Fruit fly (Drosophila melanogaster): ENCODE results near the gene nom.
A peak's percentile ranks its signal among the peaks of the same experiment; 100 is the strongest.

The nom gene

dm6 chr3R:8722962-8723548 lies at the start of gene nom:
Gene nom (plus strand): TSS chr3R:8723174.
- TF ChIP-seq CG2889 (GFP tag; IDR thresholded peaks at IDR 0.05) = no peak
- no peak for TF ChIP-seq Hr51 (GFP tag; optimal IDR thresholded peaks at IDR 0.05)
- peak; percentile 10 for TF ChIP-seq BEAF-32 (GFP tag; optimal IDR thresholded peaks at IDR 0.05)
- TF ChIP-seq gfzf (GFP tag; optimal IDR thresholded peaks at IDR 0.05) = peak; percentile 17
- peak; percentile 31; the same call in 1 of the 2 replicates for TF ChIP-seq Rfx (GFP tag; IDR thresholded peaks at IDR 0.05)
- peak; percentile 89 for TF ChIP-seq E2f2 (GFP tag; IDR thresholded peaks at IDR 0.05)
- TF ChIP-seq CG18011 (GFP tag; optimal IDR thresholded peaks at IDR 0.05) = peak; percentile 29
- TF ChIP-seq Dp (GFP tag; optimal IDR thresholded peaks at IDR 0.05) = peak; percentile 84
- peak; percentile 48 for TF ChIP-seq pzg (GFP tag; optimal IDR thresholded peaks at IDR 0.05)
- TF ChIP-seq CG10267 (tag; optimal IDR thresholded peaks at IDR 0.05) = peak; percentile 89
- TF ChIP-seq Pdp1 (GFP tag; optimal IDR thresholded peaks at IDR 0.05) = peak in 1 of 2 experiments; percentile 49
- peak; percentile 41 for TF ChIP-seq MESR4 (GFP tag; optimal IDR thresholded peaks at IDR 0.05)
- TF ChIP-seq stwl (tag; optimal IDR thresholded peaks at IDR 0.05) = peak; percentile 49
- peak; percentile 23 for TF ChIP-seq Sin3A (optimal IDR thresholded peaks at IDR 0.05)
- TF ChIP-seq crp (GFP tag; optimal IDR thresholded peaks at IDR 0.05) = peak in 1 of 2 experiments; percentile 22
- no peak for TF ChIP-seq CG31388 (GFP tag; optimal IDR thresholded peaks at IDR 0.05)
- 0 out of 2 replicates have a peak, but pooled peaks have one; percentile 29 for TF ChIP-seq vvl (GFP tag; IDR thresholded peaks at IDR 0.05)
- TF ChIP-seq maf-S (GFP tag; optimal IDR thresholded peaks at IDR 0.05) = no peak
- no peak for TF ChIP-seq CG7987 (GFP tag; optimal IDR thresholded peaks at IDR 0.05)
- TF ChIP-seq CG4617 (GFP tag; optimal IDR thresholded peaks at IDR 0.05; ENCODE audit: borderline replicate concordance) = peak; percentile 40
- TF ChIP-seq Tbp (GFP tag; optimal IDR thresholded peaks at IDR 0.05) = no peak
- TF ChIP-seq Myb (GFP tag; optimal IDR thresholded peaks at IDR 0.05) = peak; percentile 88
- no peak for TF ChIP-seq gem (tag; optimal IDR thresholded peaks at IDR 0.05)
- TF ChIP-seq kay (GFP tag; optimal IDR thresholded peaks at IDR 0.05) = no peak
- TF ChIP-seq HmgZ (tag; optimal IDR thresholded peaks at IDR 0.05) = peak; percentile 11
- TF ChIP-seq row (GFP tag; IDR thresholded peaks at IDR 0.05) = peak; percentile 6; the same call in 1 of the 3 replicates
- TF ChIP-seq CG14860 (GFP tag; IDR thresholded peaks at IDR 0.05; ENCODE audit: partially characterized antibody) = 0 out of 3 replicates have a peak, but pooled peaks have one; percentile 23
- TF ChIP-seq CG17328 (GFP tag; IDR thresholded peaks at IDR 0.05) = no peak
- peak in 1 of 2 experiments; percentile 7 for TF ChIP-seq insv (GFP tag; optimal IDR thresholded peaks at IDR 0.05)
- TF ChIP-seq phol (tag; optimal IDR thresholded peaks at IDR 0.05) = peak; percentile 35
- no peak for TF ChIP-seq sens-2 (GFP tag; IDR thresholded peaks at IDR 0.05)
- peak; percentile 55 for TF ChIP-seq CG9797 (GFP tag; optimal IDR thresholded peaks at IDR 0.05)
- no peak for TF ChIP-seq CG13296 (GFP tag; optimal IDR thresholded peaks at IDR 0.05)
- TF ChIP-seq CG2875 (GFP tag; optimal IDR thresholded peaks at IDR 0.05) = no peak
- 0 out of 2 replicates have a peak, but pooled peaks have one; percentile 7 for TF ChIP-seq Scr (GFP tag; IDR thresholded peaks at IDR 0.05; ENCODE audit: partially characterized antibody)
- no peak for TF ChIP-seq Hr3 (GFP tag; optimal IDR thresholded peaks at IDR 0.05)
- TF ChIP-seq CG17612 (GFP tag; IDR thresholded peaks at IDR 0.05) = no peak
- TF ChIP-seq MBD-R2 (GFP tag; IDR thresholded peaks at IDR 0.05) = peak; percentile 80
- no peak; the same call in 2 of the 3 replicates for TF ChIP-seq Doc3 (GFP tag; IDR thresholded peaks at IDR 0.05; ENCODE audit: partially characterized antibody)
- peak; percentile 67 for TF ChIP-seq Med (GFP tag)

Measured in whole organism, embryonic.